Worm (Caenorhabditis elegans): ENCODE measurements around the gene F59A7.14.

The F59A7.14 gene

ce11 chrV:2045956-2046355 is 27.2 kb downstream of the F59A7.14 start, which contains the start of gene Y40B10A.5:
Y40B10A.5 (minus strand) TSS chrV:2046056.
- no peak for TF ChIP-seq nhr-111 (GFP tag; optimal IDR thresholded peaks at IDR 0.05)
- TF ChIP-seq tag-97 (GFP tag; IDR thresholded peaks at IDR 0.05), result no peak
- no peak for TF ChIP-seq snpc-1.2 (GFP tag; IDR thresholded peaks at IDR 0.05)
- no peak for TF ChIP-seq jun-1 (tag; optimal IDR thresholded peaks at IDR 0.05)
- TF ChIP-seq saeg-2 (GFP tag; IDR thresholded peaks at IDR 0.05), result no peak
- TF ChIP-seq nhr-6 (tag; optimal IDR thresholded peaks at IDR 0.05), result no peak
- no peak for TF ChIP-seq ctbp-1 (GFP tag; IDR thresholded peaks at IDR 0.05)
- TF ChIP-seq hlh-30 (tag; optimal IDR thresholded peaks at IDR 0.05; ENCODE audit: insufficient read depth), result no peak
- TF ChIP-seq fkh-10 (GFP tag; optimal IDR thresholded peaks at IDR 0.05), result no peak
- TF ChIP-seq nhr-76 (tag; optimal IDR thresholded peaks at IDR 0.05), result no peak
- TF ChIP-seq T26A8.4 (GFP tag; IDR thresholded peaks at IDR 0.05), result no peak
- TF ChIP-seq set-16 (GFP tag; IDR thresholded peaks at IDR 0.05), result no peak
- no peak for TF ChIP-seq fos-1 (tag; optimal IDR thresholded peaks at IDR 0.05)
- TF ChIP-seq nhr-41 (GFP tag; IDR thresholded peaks at IDR 0.05), result no peak
- no peak for TF ChIP-seq lin-38 (GFP tag; IDR thresholded peaks at IDR 0.05)
- TF ChIP-seq nhr-102 (tag; optimal IDR thresholded peaks at IDR 0.05), result no peak
- TF ChIP-seq php-3 (GFP tag; IDR thresholded peaks at IDR 0.05), result no peak

- peak in 1 of 2 experiments; percentile 85 for TF ChIP-seq hif-1 (tag; optimal IDR thresholded peaks at IDR 0.05)
- peak in 1 of 2 experiments; percentile 42 for TF ChIP-seq unc-62 (GFP tag; optimal IDR thresholded peaks at IDR 0.05 in 1 of 2)
- TF ChIP-seq unc-62 (tag; optimal IDR thresholded peaks at IDR 0.05), result no peak
- TF ChIP-seq sdz-12 (GFP tag; optimal IDR thresholded peaks at IDR 0.05), result no peak
- peak; percentile 75 for TF ChIP-seq nhr-28 (tag; optimal IDR thresholded peaks at IDR 0.05)
- TF ChIP-seq dmd-6 (GFP tag; IDR thresholded peaks at IDR 0.05), result peak; percentile 63
- TF ChIP-seq nhr-77 (tag; optimal IDR thresholded peaks at IDR 0.05), result peak; percentile 10
These were observed 31.3 kb downstream of the F59A7.14 start, which contains the start of gene comt-4 for ce11 chrV:2050136-2050535. comt-4 (minus strand) TSS chrV:2050185.

- 0 out of 2 replicates have a peak, but pooled peaks have one; percentile 29 for TF ChIP-seq Y105C5A.15 (GFP tag; IDR thresholded peaks at IDR 0.05)
- TF ChIP-seq nhr-25 (tag; optimal IDR thresholded peaks at IDR 0.05; ENCODE audit: borderline replicate concordance, insufficient read depth), result no peak
- no peak for TF ChIP-seq T20F7.1 (GFP tag; optimal IDR thresholded peaks at IDR 0.05)
- no peak for TF ChIP-seq madf-9 (GFP tag; conservative IDR thresholded peaks at IDR 0.05)
- TF ChIP-seq set-16 (GFP tag; IDR thresholded peaks at IDR 0.05), result peak; percentile 98
- no peak for TF ChIP-seq F10B5.3 (tag; optimal IDR thresholded peaks at IDR 0.05)
- 0 out of 2 replicates have a peak, but pooled peaks have one; percentile 19 for TF ChIP-seq mxl-2 (GFP tag; conservative IDR thresholded peaks at IDR 0.05)
- TF ChIP-seq daf-19 (GFP tag; conservative IDR thresholded peaks at IDR 0.05), result no peak
- peak; percentile 62; the same call in 1 of the 2 replicates for TF ChIP-seq pha-4 (GFP tag; IDR thresholded peaks at IDR 0.05)
- no peak for TF ChIP-seq pha-4 (tag; optimal IDR thresholded peaks at IDR 0.05)
These were observed 32.0 kb downstream of the F59A7.14 start for ce11 chrV:2050790-2051189.

ce11 chrV:2051507-2051906 is 32.7 kb downstream of the F59A7.14 start, which contains the start of gene Y40B10A.11:
Y40B10A.11 (minus strand) TSS chrV:2051607.
- TF ChIP-seq mdt-29 (GFP tag; IDR thresholded peaks at IDR 0.05) (no peak), gei-8 (GFP tag; optimal IDR thresholded peaks at IDR 0.05) (no peak), lin-38 (GFP tag; IDR thresholded peaks at IDR 0.05) (no peak), mdl-1 (tag; optimal IDR thresholded peaks at IDR 0.05) (no peak), daf-16 (GFP tag; optimal IDR thresholded peaks at IDR 0.05) (no peak), daf-16 (tag; optimal IDR thresholded peaks at IDR 0.05) (no peak), dmd-9 (GFP tag; IDR thresholded peaks at IDR 0.05) (no peak), tag-97 (GFP tag; IDR thresholded peaks at IDR 0.05) (no peak), lir-3 (tag; optimal IDR thresholded peaks at IDR 0.05) (no peak), spr-3 (GFP tag; optimal IDR thresholded peaks at IDR 0.05) (no peak), dmd-8 (GFP tag; IDR thresholded peaks at IDR 0.05) (no peak), F26F4.8 (GFP tag; conservative IDR thresholded peaks at IDR 0.05) (no peak), mxl-3 (GFP tag; optimal IDR thresholded peaks at IDR 0.05) (no peak), zfp-3 (GFP tag; conservative IDR thresholded peaks at IDR 0.05) (no peak), arid-1 (GFP tag; conservative IDR thresholded peaks at IDR 0.05) (no peak), F44E2.7 (GFP tag; IDR thresholded peaks at IDR 0.05) (no peak), rbr-2 (tag; optimal IDR thresholded peaks at IDR 0.05) (no peak), pqm-1 (tag; optimal IDR thresholded peaks at IDR 0.05) (no peak)

Data from whole organism, L4 larva.